Fruit fly (Drosophila melanogaster): Measurements from ENCODE around the gene GAPcenA.

GAPcenA gene

DNA sequence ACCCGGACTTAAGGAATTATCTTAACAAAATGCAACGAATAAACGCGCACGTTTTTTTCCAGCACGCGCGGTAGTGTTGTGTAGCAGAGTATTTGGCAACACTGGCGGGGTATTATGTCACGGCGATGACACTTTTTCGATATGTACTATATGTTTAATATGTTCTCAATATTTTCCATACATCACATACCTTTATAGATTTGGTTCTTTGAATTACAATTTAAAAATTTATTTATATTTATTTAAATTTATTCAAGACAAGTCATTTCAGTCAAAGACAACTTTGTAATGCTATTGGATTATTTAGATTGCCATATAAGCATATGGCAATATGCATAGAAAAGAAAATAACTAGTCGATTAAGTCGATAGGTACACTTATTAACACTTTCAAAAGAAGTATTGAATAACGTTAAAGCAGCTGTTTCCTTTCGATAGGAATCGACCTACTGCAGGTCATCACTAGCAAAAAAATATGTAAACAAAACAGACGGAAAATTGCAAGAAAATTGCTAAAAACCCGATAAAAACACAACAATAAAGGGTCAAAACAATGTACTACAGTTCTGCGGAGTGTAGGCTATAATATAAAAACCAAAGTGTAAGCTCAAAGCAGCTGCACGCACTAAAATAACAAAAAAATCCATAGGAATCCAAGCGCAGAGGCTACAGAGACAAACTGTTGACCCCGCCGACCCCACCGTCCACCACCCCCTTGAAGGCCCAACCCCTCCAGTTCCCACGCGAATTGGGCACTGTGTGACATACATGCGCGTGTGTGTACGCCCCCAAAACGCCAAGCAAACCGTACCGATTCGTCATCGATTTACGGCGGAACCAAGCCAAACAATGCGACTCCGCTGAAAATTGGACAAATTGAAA is at the start of gene GAPcenA, which contains the start of gene CG7182:
Gene GAPcenA, plus strand, starts transcription at position 462 of the 881 bp plus-strand sequence.
Gene CG7182, minus strand, starts transcription at position 283 of the 881 bp plus-strand sequence.
- TF ChIP-seq pan (optimal IDR thresholded peaks at IDR 0.05) (no peak), CG8478 (optimal IDR thresholded peaks at IDR 0.05) (no peak), EcR (GFP tag; optimal IDR thresholded peaks at IDR 0.05) (no peak), psq (optimal IDR thresholded peaks at IDR 0.05) (no peak)

DNA sequence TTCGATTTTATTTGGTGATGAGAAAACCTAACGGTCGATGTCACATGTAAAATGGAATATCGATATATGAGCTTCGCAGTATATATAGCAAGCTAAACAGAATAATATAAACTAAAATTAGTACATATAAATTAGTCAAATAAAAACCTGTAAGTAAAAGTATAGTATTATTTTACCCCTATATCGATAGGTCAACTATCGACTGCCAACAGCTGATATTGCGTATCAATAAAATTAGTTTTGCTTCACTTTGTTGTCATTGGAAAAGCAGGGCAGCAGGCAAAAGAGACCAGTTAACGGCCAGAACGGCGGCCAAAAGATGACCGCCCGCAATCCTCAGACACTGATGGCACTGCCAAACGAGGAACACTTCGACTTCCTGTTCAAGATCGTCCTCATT is 49.4 kb upstream of the GAPcenA start, which contains the start of gene Rab19:
Gene Rab19, plus strand, starts transcription at position 78 of the 400 bp plus-strand sequence.
- no peak for TF ChIP-seq Dll (optimal IDR thresholded peaks at IDR 0.05)
- no peak for TF ChIP-seq CG8478 (optimal IDR thresholded peaks at IDR 0.05)
- no peak for TF ChIP-seq EcR (GFP tag; optimal IDR thresholded peaks at IDR 0.05)

DNA sequence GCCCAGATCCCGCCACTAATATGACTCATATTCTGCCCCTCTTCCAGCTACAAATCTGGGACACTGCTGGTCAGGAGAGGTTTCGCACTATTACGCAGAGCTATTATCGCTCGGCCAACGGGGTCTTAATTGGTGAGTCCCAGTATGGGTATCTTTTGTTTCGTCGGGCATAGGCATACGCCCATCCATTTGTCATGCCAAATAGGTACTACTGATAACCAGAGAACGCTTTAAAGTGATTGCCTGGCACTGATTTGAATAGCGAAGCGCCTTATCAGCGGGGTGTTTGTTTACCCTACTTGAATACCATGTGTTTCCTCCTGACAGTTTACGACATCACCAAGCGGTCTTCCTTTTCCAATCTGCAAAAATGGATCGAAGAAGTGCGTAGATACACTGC is 48.9 kb upstream of the GAPcenA start:
- TF ChIP-seq usp (GFP tag; optimal IDR thresholded peaks at IDR 0.05) (no peak), pan (optimal IDR thresholded peaks at IDR 0.05) (peak; percentile 5)

DNA sequence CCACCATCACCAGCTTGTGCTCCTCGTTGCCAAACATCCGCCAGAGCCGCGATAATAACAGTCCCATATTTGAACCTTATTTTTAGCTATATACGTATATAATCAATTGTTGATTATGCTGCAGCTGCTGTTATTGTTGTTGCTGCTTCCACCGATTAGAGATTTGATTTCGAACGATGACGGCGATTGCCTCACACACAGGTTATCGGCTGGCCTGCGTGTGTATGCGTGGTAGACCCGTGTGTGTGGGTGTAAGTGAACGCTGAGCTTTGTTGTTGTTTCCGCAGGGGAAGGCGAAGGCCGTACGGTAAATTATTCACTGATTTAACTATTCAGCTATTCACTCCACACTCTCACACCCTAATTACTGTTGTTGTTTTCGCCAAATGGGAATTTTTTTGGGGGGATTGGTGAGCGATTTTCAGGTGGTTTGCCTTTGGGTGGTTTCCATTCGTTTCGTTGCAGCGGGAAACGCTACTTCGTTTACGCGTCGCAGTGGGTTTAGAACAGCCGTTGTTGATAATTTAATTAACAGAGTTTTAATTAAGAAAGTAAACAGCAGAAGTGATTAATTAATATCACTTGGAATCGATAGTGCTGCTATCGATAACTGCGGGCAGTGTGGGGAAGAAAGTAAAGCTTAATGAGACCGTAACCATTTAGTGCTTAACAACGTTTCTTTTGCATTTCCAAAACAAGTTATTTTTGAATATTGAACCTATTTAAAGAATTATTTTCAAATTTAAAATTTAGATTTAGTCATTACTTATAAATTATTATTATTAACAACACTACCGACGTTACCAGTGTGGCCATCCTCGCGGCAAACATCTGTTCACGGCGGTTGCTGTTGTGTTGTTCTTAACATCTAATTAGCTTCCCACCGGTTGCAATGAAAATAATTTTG is 46.9 kb upstream of the GAPcenA start, which contains the start of the genes Arl5 and CG13671:
Gene Arl5, minus strand, starts transcription at position 616 of the 907 bp plus-strand sequence.
Gene CG13671, plus strand, starts transcription at position 841 of the 907 bp plus-strand sequence.
- TF ChIP-seq Dll (optimal IDR thresholded peaks at IDR 0.05) = no peak
- no peak for TF ChIP-seq psq (optimal IDR thresholded peaks at IDR 0.05)
- TF ChIP-seq CG8478 (optimal IDR thresholded peaks at IDR 0.05) = no peak
- no peak for TF ChIP-seq usp (GFP tag; optimal IDR thresholded peaks at IDR 0.05)
- no peak for TF ChIP-seq EcR (GFP tag; optimal IDR thresholded peaks at IDR 0.05)
- TF ChIP-seq pan (optimal IDR thresholded peaks at IDR 0.05) = no peak

DNA sequence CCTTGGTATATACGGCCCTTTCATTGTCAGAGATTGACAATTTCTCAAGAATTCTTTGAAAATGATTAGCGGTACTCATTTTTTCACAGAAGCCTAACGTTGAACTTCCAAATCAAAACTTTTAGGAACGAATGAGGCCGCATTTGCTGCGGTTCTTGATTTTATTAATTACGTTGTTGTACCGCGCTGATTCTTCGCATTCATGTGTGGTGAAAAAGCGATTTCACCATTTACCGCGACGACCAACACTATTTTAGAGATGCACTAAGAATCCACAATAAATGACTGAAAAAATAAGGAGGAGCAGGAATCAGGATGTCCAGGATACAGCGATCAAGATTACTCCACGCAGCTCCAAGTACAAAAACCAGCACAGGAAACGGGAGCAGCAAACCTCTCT is 42.4 kb upstream of the GAPcenA start, which contains the start of the genes CG7194 and Sbp2:
Gene CG7194, minus strand, starts transcription at position 148 of the 400 bp plus-strand sequence.
Gene Sbp2, plus strand, starts transcription at position 246 of the 400 bp plus-strand sequence.
- TF ChIP-seq EcR (GFP tag; optimal IDR thresholded peaks at IDR 0.05) (no peak), psq (optimal IDR thresholded peaks at IDR 0.05) (no peak), CG8478 (optimal IDR thresholded peaks at IDR 0.05) (no peak), pan (optimal IDR thresholded peaks at IDR 0.05) (no peak), Dll (optimal IDR thresholded peaks at IDR 0.05) (no peak), usp (GFP tag; optimal IDR thresholded peaks at IDR 0.05) (no peak)

DNA sequence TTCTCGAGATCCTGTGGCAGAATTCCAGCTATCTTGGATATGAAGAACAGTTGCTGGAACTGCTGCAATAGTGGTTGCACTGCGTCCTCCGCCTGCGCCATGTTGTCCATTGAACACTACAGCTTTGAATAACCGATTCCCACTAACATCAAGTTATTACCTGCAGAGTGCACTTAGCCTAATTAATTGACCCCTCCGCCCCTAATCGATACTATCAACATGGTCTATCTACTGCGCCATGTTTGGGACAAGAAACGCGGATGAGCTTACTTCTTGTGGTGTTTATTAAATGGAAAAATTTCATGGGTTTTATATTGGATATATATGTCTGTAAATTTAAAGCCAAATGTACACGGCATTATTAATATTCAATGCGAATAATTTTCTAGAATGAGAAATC is 39.5 kb upstream of the GAPcenA start, which contains the start of gene Gr66a:
Gene Gr66a, minus strand, starts transcription at position 101 of the 400 bp plus-strand sequence.
- TF ChIP-seq EcR (GFP tag; optimal IDR thresholded peaks at IDR 0.05) (no peak), CG8478 (optimal IDR thresholded peaks at IDR 0.05) (no peak), psq (optimal IDR thresholded peaks at IDR 0.05) (no peak), usp (GFP tag; optimal IDR thresholded peaks at IDR 0.05) (no peak), pan (optimal IDR thresholded peaks at IDR 0.05) (no peak), Dll (optimal IDR thresholded peaks at IDR 0.05) (no peak)

DNA sequence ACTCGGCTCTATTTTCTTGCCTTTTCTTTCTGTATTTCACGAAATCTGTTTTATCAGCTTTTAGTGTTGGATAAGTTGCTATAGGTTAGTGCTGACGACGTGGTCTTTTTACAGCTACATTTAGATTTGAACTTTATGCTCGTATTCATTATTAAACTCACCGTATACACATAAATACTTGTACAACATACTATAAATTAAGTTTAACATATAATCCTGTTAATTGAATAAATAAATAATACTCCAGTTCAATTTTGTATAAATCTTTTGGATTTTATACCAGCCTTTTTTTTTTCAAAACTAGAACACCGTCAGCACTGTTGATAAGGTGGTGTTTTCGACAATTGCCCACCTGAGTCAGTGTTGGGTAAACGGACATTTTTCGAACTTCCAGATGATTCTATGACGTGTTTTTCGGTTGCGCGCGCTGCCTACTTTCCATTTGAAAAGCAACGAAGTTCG is 37.4 kb upstream of the GAPcenA start, which contains the start of gene BI-1:
Gene BI-1, minus strand, starts transcription at position 51 of the 462 bp plus-strand sequence.
- TF ChIP-seq pan (optimal IDR thresholded peaks at IDR 0.05) (no peak), usp (GFP tag; optimal IDR thresholded peaks at IDR 0.05) (no peak), CG8478 (optimal IDR thresholded peaks at IDR 0.05) (no peak), EcR (GFP tag; optimal IDR thresholded peaks at IDR 0.05) (no peak), psq (optimal IDR thresholded peaks at IDR 0.05) (no peak), Dll (optimal IDR thresholded peaks at IDR 0.05) (no peak)

DNA sequence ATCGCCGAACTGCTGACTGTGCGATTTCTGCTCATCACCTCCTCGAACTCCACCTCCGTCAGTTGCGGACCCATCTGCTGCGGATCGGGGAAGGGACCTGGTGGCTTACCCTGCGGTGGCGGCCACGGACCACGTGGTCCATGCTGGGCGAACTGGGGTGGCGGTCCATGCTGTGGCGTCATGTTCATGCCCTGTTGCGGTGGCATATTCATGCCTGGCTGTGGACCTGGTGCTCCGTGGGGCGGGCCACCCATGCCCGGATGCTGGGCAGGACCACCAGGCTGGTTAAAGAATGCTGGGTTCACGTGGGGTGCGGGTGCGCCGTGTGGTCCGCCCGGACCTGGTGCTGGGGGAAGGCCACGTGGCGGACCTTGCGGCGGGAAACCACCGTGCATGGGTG is 34.1 kb upstream of the GAPcenA start:
- no peak for TF ChIP-seq Dll (optimal IDR thresholded peaks at IDR 0.05)

DNA sequence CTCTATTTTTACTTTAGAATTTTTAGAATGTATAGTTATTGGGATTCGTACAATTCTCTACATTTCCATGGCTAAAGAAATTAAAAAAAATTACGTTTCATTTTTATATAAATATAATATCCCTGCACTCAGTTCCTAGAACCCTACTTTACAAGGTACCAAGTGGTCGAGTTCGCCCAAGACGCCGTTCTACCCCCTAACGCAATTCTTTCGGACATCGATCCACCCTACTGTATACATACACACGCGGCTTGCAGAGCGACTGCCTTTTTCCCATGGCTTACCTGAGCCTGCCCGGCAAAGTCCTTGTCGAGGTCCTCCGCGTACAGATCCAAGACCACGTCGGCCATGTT is 31.6 kb upstream of the GAPcenA start:
- TF ChIP-seq psq (optimal IDR thresholded peaks at IDR 0.05) = no peak
- TF ChIP-seq pan (optimal IDR thresholded peaks at IDR 0.05) = peak; percentile 45

DNA sequence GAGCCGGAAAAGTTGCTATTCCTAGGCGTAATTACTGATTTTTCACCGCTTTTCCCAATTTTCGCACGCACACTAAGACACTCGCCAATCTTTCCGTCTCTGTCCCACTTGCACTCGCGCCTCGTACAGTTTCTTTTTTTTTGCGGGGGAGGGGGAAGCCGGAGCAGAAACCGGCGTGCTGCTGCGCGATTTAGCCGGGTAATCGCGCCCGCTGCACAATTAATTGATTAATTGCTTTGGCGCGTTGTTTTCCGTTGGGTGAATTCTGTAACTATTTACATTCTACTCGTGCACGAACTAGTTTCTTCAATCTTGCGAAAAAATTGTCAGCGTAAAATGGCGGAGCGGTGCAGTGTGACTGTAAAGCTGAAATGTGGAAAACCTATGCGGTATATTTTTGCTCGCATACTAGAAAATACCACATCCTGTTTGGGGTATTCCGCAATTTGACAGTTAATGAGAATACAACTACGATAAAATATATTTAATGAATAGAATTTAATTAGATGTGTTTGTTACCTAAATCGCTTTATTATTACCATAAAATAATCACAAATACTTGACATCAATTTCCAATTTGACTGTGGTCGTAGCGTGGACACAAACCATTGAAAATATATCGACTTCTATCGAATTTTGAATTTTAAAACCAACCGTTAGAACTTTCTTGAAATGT is 31.1 kb upstream of the GAPcenA start, which contains the start of gene Cpsf6:
Gene Cpsf6, minus strand, starts transcription at position 362 of the 676 bp plus-strand sequence.
- TF ChIP-seq pan (optimal IDR thresholded peaks at IDR 0.05) (no peak), CG8478 (optimal IDR thresholded peaks at IDR 0.05) (peak; percentile 65)

DNA sequence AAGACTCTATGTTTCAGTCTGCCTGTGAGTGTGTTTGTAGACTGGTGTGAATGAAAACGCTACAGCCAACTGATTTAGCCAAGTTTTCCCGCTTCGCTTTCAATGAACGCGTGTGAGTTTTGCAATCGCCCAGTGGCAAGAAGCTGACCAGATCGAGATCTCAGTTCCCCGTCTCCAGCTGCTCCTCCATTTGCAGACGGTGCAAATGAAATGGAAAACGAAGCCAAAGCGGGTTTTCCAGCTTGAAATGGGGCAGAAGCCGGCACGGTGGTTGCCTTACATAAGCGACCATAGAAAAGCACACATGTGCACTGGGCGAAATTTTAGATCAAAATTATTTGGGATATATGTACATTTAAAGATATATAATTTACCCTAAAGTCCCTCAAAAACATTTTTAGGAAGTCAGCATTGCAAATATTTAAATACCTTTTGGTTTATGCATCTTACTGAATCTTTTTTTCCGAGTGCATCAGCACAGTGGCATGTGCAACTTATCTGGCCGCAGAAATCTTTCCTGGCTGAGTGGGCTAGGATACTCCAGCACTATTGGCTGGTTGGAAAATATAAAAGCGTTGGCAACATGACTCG is 27.4 kb upstream of the GAPcenA start, which contains the start of gene CG43059:
Gene CG43059, minus strand, starts transcription at position 51 of the 591 bp plus-strand sequence.
- TF ChIP-seq usp (GFP tag; optimal IDR thresholded peaks at IDR 0.05) (no peak), EcR (GFP tag; optimal IDR thresholded peaks at IDR 0.05) (no peak), CG8478 (optimal IDR thresholded peaks at IDR 0.05) (no peak), Dll (optimal IDR thresholded peaks at IDR 0.05) (no peak), psq (optimal IDR thresholded peaks at IDR 0.05) (no peak), pan (optimal IDR thresholded peaks at IDR 0.05) (no peak)

Measured in whole organism.